Fruit fly (Drosophila melanogaster) whole organism, embryonic: Measurements from ENCODE around the gene siz.

Experiments
- CG10565 ChIP-seq: fragments of 200-800 bp; sonication (Bioruptor generic); optimal IDR thresholded peaks from 3 replicates; lab custom pipeline; 2016; ENCODE audit warnings: missing biosample characterization, mild to moderate bottlenecking, missing genetic modification characterization
- CG10654 ChIP-seq: fragments of 200-800 bp; sonication (Bioruptor generic); optimal IDR thresholded peaks from 2 replicates; lab custom pipeline; 2016; ENCODE audit warnings: missing biosample characterization, missing genetic modification characterization
- CG11560 ChIP-seq: fragments of 200-800 bp; sonication (Bioruptor generic); IDR thresholded peaks from 3 replicates; pipeline ENCODE4 v1.3.6; 2022; ENCODE audit warnings: missing biosample characterization, missing genetic modification characterization
- CG11696 ChIP-seq: fragments of 200-800 bp; sonication (Bioruptor generic); IDR thresholded peaks from 2 replicates; pipeline ENCODE4 v1.3.6; 2022; ENCODE audit warnings: missing biosample characterization, missing genetic modification characterization
- CG12942 ChIP-seq: fragments of 200-800 bp; sonication (Bioruptor generic); optimal IDR thresholded peaks from 3 replicates; lab custom pipeline; 2016; ENCODE audit warnings: missing biosample characterization, missing genetic modification characterization
- CG14710 ChIP-seq: fragments of 200-800 bp; sonication (Bioruptor generic); optimal IDR thresholded peaks from 3 replicates; lab custom pipeline; 2019; ENCODE audit warnings: missing biosample characterization, mild to moderate bottlenecking, missing genetic modification characterization, moderate library complexity
- CG15696 ChIP-seq: fragments of 200-800 bp; sonication (Bioruptor generic); optimal IDR thresholded peaks from 2 replicates; lab custom pipeline; 2019; ENCODE audit warnings: missing biosample characterization, mild to moderate bottlenecking, missing genetic modification characterization, moderate library complexity
- CG17361 ChIP-seq: fragments of 200-800 bp; sonication (Bioruptor generic); IDR thresholded peaks from 3 replicates; pipeline ENCODE4 v1.3.6; 2022; ENCODE audit warnings: missing biosample characterization, missing genetic modification characterization
- CG17568 ChIP-seq: fragments of 200-800 bp; sonication (Bioruptor generic); optimal IDR thresholded peaks from 2 replicates; lab custom pipeline; 2018; ENCODE audit warnings: missing biosample characterization, mild to moderate bottlenecking, missing genetic modification characterization, moderate library complexity
- CG31224 ChIP-seq: fragments of 200-800 bp; sonication (Bioruptor generic); IDR thresholded peaks from 2 replicates; pipeline ENCODE4 v1.3.6; 2022; ENCODE audit warnings: missing biosample characterization, missing genetic modification characterization
- CG31365 ChIP-seq: fragments of 200-800 bp; sonication (Bioruptor generic); optimal IDR thresholded peaks from 2 replicates; lab custom pipeline; 2018; ENCODE audit warnings: missing biosample characterization, mild to moderate bottlenecking, missing genetic modification characterization
- CG32532 ChIP-seq: fragments of 200-800 bp; sonication (Bioruptor generic); IDR thresholded peaks from 2 replicates; pipeline ENCODE4 v1.3.6; 2022; ENCODE audit warnings: missing biosample characterization, missing genetic modification characterization
- CG4424 ChIP-seq: fragments of 200-800 bp; sonication (Bioruptor generic); optimal IDR thresholded peaks from 3 replicates; lab custom pipeline; 2016; ENCODE audit warnings: missing biosample characterization, missing genetic modification characterization
- CG5953 ChIP-seq: fragments of 200-800 bp; sonication (Bioruptor generic); IDR thresholded peaks from 2 replicates; pipeline ENCODE4 v1.3.6; 2022; ENCODE audit warnings: missing biosample characterization, missing genetic modification characterization
- CG6254 ChIP-seq: fragments of 200-800 bp; sonication (Bioruptor generic); optimal IDR thresholded peaks from 3 replicates; lab custom pipeline; 2017; ENCODE audit warnings: mild to moderate bottlenecking, missing biosample characterization, missing genetic modification reagents, missing genetic modification characterization
- CG8924 ChIP-seq: fragments of 200-800 bp; optimal IDR thresholded peaks from 3 replicates; lab custom pipeline; 2019; ENCODE audit warnings: missing biosample characterization, mild to moderate bottlenecking, missing genetic modification characterization, moderate library complexity
- Dbx ChIP-seq: fragments of 200-800 bp; sonication (Bioruptor generic); IDR thresholded peaks from 3 replicates; pipeline ENCODE4 v1.3.6; 2022; ENCODE audit warnings: missing biosample characterization, missing genetic modification characterization
- Dip2 ChIP-seq: fragments of 200-800 bp; sonication (Bioruptor generic); IDR thresholded peaks from 2 replicates; pipeline ENCODE4 v1.3.6; 2022; ENCODE audit warnings: missing biosample characterization, missing genetic modification characterization
- ERR ChIP-seq: fragments of 200-800 bp; sonication (Bioruptor generic); optimal IDR thresholded peaks from 2 replicates; lab custom pipeline; 2016; ENCODE audit warnings: missing biosample characterization, missing genetic modification characterization
- Elba2 ChIP-seq: fragments of 200-800 bp; sonication (Bioruptor generic); optimal IDR thresholded peaks from 3 replicates; lab custom pipeline; 2016; ENCODE audit warnings: missing biosample characterization, missing genetic modification characterization
- GATAe ChIP-seq: fragments of 200-800 bp; sonication (Bioruptor generic); conservative IDR thresholded peaks from 2 replicates; pipeline ENCODE4 v1.3.6; 2022; ENCODE audit warnings: missing biosample characterization, missing genetic modification characterization
- Gug ChIP-seq: fragments of 200-800 bp; sonication (Bioruptor generic); IDR thresholded peaks from 4 replicates; pipeline ENCODE4 v1.3.6; 2022; ENCODE audit warnings: missing biosample characterization, missing genetic modification characterization
- H15 ChIP-seq: fragments of 200-800 bp; sonication (Bioruptor generic); IDR thresholded peaks from 3 replicates; pipeline ENCODE4 v1.3.6; 2022; ENCODE audit warnings: missing biosample characterization, missing genetic modification characterization
- Hey ChIP-seq: fragments of 200-800 bp; sonication (Bioruptor generic); optimal IDR thresholded peaks from 3 replicates; lab custom pipeline; 2018; ENCODE audit warnings: missing biosample characterization, mild to moderate bottlenecking, missing genetic modification characterization
- Hmr ChIP-seq: fragments of 200-800 bp; sonication (Bioruptor generic); optimal IDR thresholded peaks from 3 replicates; lab custom pipeline; 2017; ENCODE audit warnings: mild to moderate bottlenecking, missing biosample characterization, missing genetic modification reagents, missing genetic modification characterization
- Hr51 ChIP-seq, 2 experiments: fragments of 200-800 bp; sonication (Bioruptor generic); optimal IDR thresholded peaks; 2 replicates in 1 of 2; 3 replicates in 1 of 2; lab custom pipeline; 2016 to 2018; ENCODE audit warnings: missing biosample characterization in 2 of 2, missing genetic modification characterization in 2 of 2, mild to moderate bottlenecking in 1 of 2, moderate library complexity in 1 of 2
- Hsf ChIP-seq: fragments of 200-800 bp; sonication (Bioruptor generic); optimal IDR thresholded peaks from 3 replicates; lab custom pipeline; 2016; ENCODE audit warnings: missing biosample characterization, missing genetic modification characterization
- NC2α ChIP-seq: fragments of 200-800 bp; sonication (Bioruptor generic); optimal IDR thresholded peaks from 2 replicates; lab custom pipeline; 2016; ENCODE audit warnings: missing biosample characterization, missing genetic modification characterization
- Sry-δ ChIP-seq: fragments of 200-800 bp; sonication (Bioruptor generic); optimal IDR thresholded peaks from 2 replicates; lab custom pipeline; 2016; ENCODE audit warnings: missing biosample characterization, missing genetic modification characterization
- Trl ChIP-seq, 3 experiments: fragments of >200 bp in 2 of 3; fragments of 200-800 bp in 1 of 3; sonication (Bioruptor generic) in 1 of 3; optimal IDR thresholded peaks; 2 replicates in 1 of 3; 3 replicates in 2 of 3; lab custom pipeline; 2016 to 2017; ENCODE audit warnings: missing biosample characterization in 1 of 3, missing genetic modification characterization in 1 of 3
- Xrp1 ChIP-seq: fragments of 200-800 bp; sonication (Bioruptor generic); IDR thresholded peaks from 2 replicates; pipeline ENCODE4 v1.3.6; 2022; ENCODE audit warnings: missing biosample characterization, missing genetic modification characterization
- cwo ChIP-seq: fragments of 200-800 bp; sonication (Bioruptor generic); optimal IDR thresholded peaks from 3 replicates; lab custom pipeline; 2017; ENCODE audit warnings: missing biosample characterization, missing genetic modification characterization, mild to moderate bottlenecking, moderate library complexity, missing genetic modification reagents
- danr ChIP-seq: fragments of 200-800 bp; sonication (Bioruptor generic); IDR thresholded peaks from 2 replicates; pipeline ENCODE4 v1.3.6; 2022; ENCODE audit warnings: missing biosample characterization, missing genetic modification characterization
- dmrt99B ChIP-seq: fragments of 200-800 bp; sonication (Bioruptor generic); optimal IDR thresholded peaks from 2 replicates; lab custom pipeline; 2018; ENCODE audit warnings: missing biosample characterization, mild to moderate bottlenecking, missing genetic modification characterization, moderate library complexity
- eyg ChIP-seq: fragments of 200-800 bp; sonication (Bioruptor generic); optimal IDR thresholded peaks from 3 replicates; lab custom pipeline; 2016; ENCODE audit warnings: missing biosample characterization, missing genetic modification characterization
- fu2 ChIP-seq: fragments of 200-800 bp; sonication (Bioruptor generic); optimal IDR thresholded peaks from 2 replicates; lab custom pipeline; 2016; ENCODE audit warnings: missing biosample characterization, missing genetic modification characterization
- gsb ChIP-seq: fragments of 200-800 bp; sonication (Bioruptor generic); IDR thresholded peaks from 2 replicates; pipeline ENCODE4 v1.3.6; 2022; ENCODE audit warnings: missing biosample characterization, missing genetic modification characterization
- kay ChIP-seq: fragments of 200-800 bp; sonication (Bioruptor generic); optimal IDR thresholded peaks from 2 replicates; lab custom pipeline; 2016; ENCODE audit warnings: missing biosample characterization, missing genetic modification characterization
- knrl ChIP-seq: fragments of 200-800 bp; sonication (Bioruptor generic); IDR thresholded peaks from 3 replicates; pipeline ENCODE4 v1.3.6; 2022; ENCODE audit warnings: missing biosample characterization, missing genetic modification characterization; ENCODE audit not compliant: partially characterized antibody
- luna ChIP-seq: fragments of 200-800 bp; sonication (Bioruptor generic); optimal IDR thresholded peaks from 2 replicates; lab custom pipeline; 2016; ENCODE audit warnings: missing biosample characterization, missing genetic modification characterization
- nerfin-1 ChIP-seq: fragments of 200-800 bp; sonication (Bioruptor generic); optimal IDR thresholded peaks from 3 replicates; lab custom pipeline; 2019; ENCODE audit warnings: missing biosample characterization, mild to moderate bottlenecking, missing genetic modification characterization, moderate library complexity
- nmo ChIP-seq: fragments of 200-800 bp; sonication (Bioruptor generic); optimal IDR thresholded peaks from 2 replicates; lab custom pipeline; 2018; ENCODE audit warnings: missing biosample characterization, mild to moderate bottlenecking, missing genetic modification characterization, moderate library complexity
- nom ChIP-seq: fragments of 200-800 bp; sonication (Bioruptor generic); optimal IDR thresholded peaks from 2 replicates; lab custom pipeline; 2017; ENCODE audit warnings: missing biosample characterization, missing genetic modification characterization, mild to moderate bottlenecking, moderate library complexity, missing genetic modification reagents
- slbo ChIP-seq: fragments of 200-800 bp; sonication (Bioruptor generic); IDR thresholded peaks from 2 replicates; pipeline ENCODE4 v1.3.6; 2022; ENCODE audit warnings: missing biosample characterization, missing genetic modification characterization
- unc-4 ChIP-seq: fragments of 200-800 bp; sonication (Bioruptor generic); IDR thresholded peaks from 2 replicates; pipeline ENCODE4 v1.3.6; 2022; ENCODE audit warnings: missing biosample characterization, missing genetic modification characterization; ENCODE audit not compliant: partially characterized antibody
- wdn ChIP-seq: fragments of 200-800 bp; sonication (Bioruptor generic); IDR thresholded peaks from 2 replicates; pipeline ENCODE4 v1.3.6; 2022; ENCODE audit warnings: missing biosample characterization, missing genetic modification characterization
- zen2 ChIP-seq: fragments of 200-800 bp; sonication (Bioruptor generic); IDR thresholded peaks from 3 replicates; pipeline ENCODE4 v1.3.6; 2022; ENCODE audit warnings: missing biosample characterization, missing genetic modification characterization; ENCODE audit not compliant: partially characterized antibody
- zf30C ChIP-seq: fragments of 200-800 bp; sonication (Bioruptor generic); optimal IDR thresholded peaks from 3 replicates; lab custom pipeline; 2018; ENCODE audit warnings: missing biosample characterization, mild to moderate bottlenecking, missing genetic modification characterization

siz gene

dm6 chr3L:21009405-21010120 lies 24.8 kb upstream of the siz start (continued):
- TF ChIP-seq zf30C (GFP tag; lab: Kevin White, UChicago) (no peak), NC2α (no peak), CG10654 (GFP tag; lab: Kevin White, UChicago) (no peak), cwo (GFP tag; lab: Kevin White, UChicago) (peak; percentile 71), danr (0 out of 2 replicates have a peak, but pooled peaks have one; percentile 36), unc-4 (no peak), wdn (GFP tag; lab: Robert Waterston, UW) (0 out of 2 replicates have a peak, but pooled peaks have one; percentile 43), CG8924 (tag; lab: Kevin White, UChicago) (peak; percentile 24), CG14710 (peak; percentile 2), dmrt99B (tag; lab: Kevin White, UChicago) (peak; percentile 55), Trl (optimal IDR thresholded peaks at IDR 0.05; lab: Kevin White, UChicago) (peak; percentile 76 to 83), Trl (GFP tag; optimal IDR thresholded peaks at IDR 0.05; lab: Kevin White, UChicago) (peak; percentile 6), CG11696 (GFP tag; lab: Robert Waterston, UW) (peak; percentile 48; the same call in 1 of the 2 replicates), CG11560 (no peak), CG17361 (GFP tag; lab: Robert Waterston, UW) (peak; percentile 61; the same call in 1 of the 3 replicates), CG12942 (GFP tag; lab: Kevin White, UChicago) (peak; percentile 21), CG31224 (no peak), ERR (GFP tag; lab: Kevin White, UChicago) (no peak), nerfin-1 (tag; lab: Kevin White, UChicago) (peak; percentile 29), CG4424 (GFP tag; lab: Kevin White, UChicago) (peak; percentile 29), nom (GFP tag; lab: Kevin White, UChicago) (no peak), luna (no peak), CG15696 (no peak), CG17568 (no peak), Xrp1 (GFP tag; lab: Robert Waterston, UW) (peak; percentile 72), CG32532 (GFP tag; lab: Robert Waterston, UW) (peak; percentile 72), gsb (GFP tag; lab: Robert Waterston, UW) (0 out of 2 replicates have a peak, but pooled peaks have one; percentile 17), fu2 (peak; percentile 33), Elba2 (no peak), Hmr (GFP tag; lab: Kevin White, UChicago) (peak; percentile 64), GATAe (no peak; the same call in 1 of the 2 replicates), CG10565 (GFP tag; lab: Kevin White, UChicago) (no peak), CG6254 (GFP tag; lab: Kevin White, UChicago) (no peak), Dbx (GFP tag; lab: Robert Waterston, UW) (peak; percentile 74; the same call in 2 of the 3 replicates), Sry-δ (no peak), Hr51 (GFP tag; optimal IDR thresholded peaks at IDR 0.05; lab: Kevin White, UChicago) (peak in 1 of 2 experiments; percentile 46), CG5953 (no peak), Gug (peak; percentile 38; the same call in 1 of the 4 replicates), Hey (tag; lab: Kevin White, UChicago) (no peak), knrl (GFP tag; lab: Robert Waterston, UW) (no peak), Hsf (peak; percentile 46), nmo (GFP tag; lab: Kevin White, UChicago) (peak; percentile 3), CG31365 (no peak), H15 (GFP tag; lab: Robert Waterston, UW) (peak; percentile 45; the same call in 1 of the 3 replicates), Dip2 (no peak), eyg (GFP tag; lab: Kevin White, UChicago) (peak; percentile 48), slbo (GFP tag; lab: Robert Waterston, UW) (peak; percentile 70), kay (GFP tag; lab: Kevin White, UChicago) (no peak), zen2 (GFP tag; lab: Robert Waterston, UW) (no peak)
